Worm (Caenorhabditis elegans) whole organism, L2 larva: ENCODE measurements around the gene otpl-1.

Experiments
- C34F6.9 ChIP-seq: fragments of 150-350 bp; optimal IDR thresholded peaks from 2 replicates; lab custom pipeline; 2014; ENCODE audit warnings: missing biosample characterization, missing genetic modification characterization
- F13H6.1 ChIP-seq: sonication (generic microtip); optimal IDR thresholded peaks from 2 replicates; lab custom pipeline; 2016; ENCODE audit warnings: missing genetic modification characterization, missing compliant biosample characterization
- R02D3.7 ChIP-seq: fragments of 150-350 bp; optimal IDR thresholded peaks from 2 replicates; lab custom pipeline; 2014; ENCODE audit warnings: missing biosample characterization, missing genetic modification characterization
- Y55F3AM.14 ChIP-seq: fragments of 200-800 bp; sonication (Bioruptor generic); optimal IDR thresholded peaks from 2 replicates; lab custom pipeline; 2018; ENCODE audit warnings: mild to moderate bottlenecking, missing genetic modification characterization, missing compliant biosample characterization
- ZK546.5 ChIP-seq: sonication (generic microtip); optimal IDR thresholded peaks from 2 replicates; lab custom pipeline; 2017; ENCODE audit warnings: missing biosample characterization, missing genetic modification characterization
- alr-1 ChIP-seq: fragments of 150-350 bp; optimal IDR thresholded peaks from 2 replicates; lab custom pipeline; 2014; ENCODE audit warnings: missing biosample characterization, missing genetic modification characterization
- aly-2 ChIP-seq: fragments of 150-350 bp; optimal IDR thresholded peaks from 2 replicates; lab custom pipeline; 2014; ENCODE audit warnings: missing biosample characterization, missing genetic modification characterization
- ama-1 ChIP-seq: fragments of 150-350 bp; optimal IDR thresholded peaks from 2 replicates; lab custom pipeline; 2018; ENCODE audit warnings: inconsistent platforms
- blmp-1 ChIP-seq: sonication (generic microtip); optimal IDR thresholded peaks from 2 replicates; lab custom pipeline; 2017; ENCODE audit warnings: missing genetic modification characterization, mild to moderate bottlenecking, missing compliant biosample characterization, antibody characterized with exemption, moderate library complexity; ENCODE audit not compliant: insufficient read depth
- ceh-82 ChIP-seq: fragments of 150-350 bp; optimal IDR thresholded peaks from 2 replicates; lab custom pipeline; 2014; ENCODE audit warnings: missing biosample characterization, missing genetic modification characterization
- crh-2 ChIP-seq: sonication (generic microtip); optimal IDR thresholded peaks from 2 replicates; lab custom pipeline; 2017; ENCODE audit warnings: missing biosample characterization, missing genetic modification characterization
- dmd-4 ChIP-seq: sonication (generic microtip); optimal IDR thresholded peaks from 2 replicates; lab custom pipeline; 2017; ENCODE audit warnings: missing biosample characterization, missing genetic modification characterization
- egl-27 ChIP-seq: sonication (generic microtip); optimal IDR thresholded peaks from 3 replicates; lab custom pipeline; 2017; ENCODE audit warnings: missing biosample characterization, missing genetic modification reagents, missing genetic modification characterization
- elt-1 ChIP-seq: fragments of 150-350 bp; optimal IDR thresholded peaks from 2 replicates; lab custom pipeline; 2014; ENCODE audit warnings: missing biosample characterization, missing genetic modification characterization
- fos-1 ChIP-seq: fragments of 150-350 bp; optimal IDR thresholded peaks from 2 replicates; lab custom pipeline; 2014; ENCODE audit warnings: missing biosample characterization, missing genetic modification characterization
- gmeb-1 ChIP-seq: fragments of 150-350 bp; optimal IDR thresholded peaks from 2 replicates; lab custom pipeline; 2014; ENCODE audit warnings: missing biosample characterization, missing genetic modification characterization
- lin-11 ChIP-seq: fragments of 150-350 bp; sonication (generic microtip); optimal IDR thresholded peaks from 2 replicates; lab custom pipeline; 2014; ENCODE audit warnings: missing biosample characterization, missing genetic modification characterization, inconsistent platforms, mixed read lengths
- lsy-2 ChIP-seq, 2 experiments: fragments of 150-350 bp in 1 of 2; sonication (generic microtip) in 1 of 2; optimal IDR thresholded peaks; 2 replicates each; lab custom pipeline; 2014 to 2017; ENCODE audit warnings: missing biosample characterization in 2 of 2, missing genetic modification characterization in 2 of 2
- mab-5 ChIP-seq: fragments of 150-350 bp; optimal IDR thresholded peaks from 2 replicates; lab custom pipeline; 2014; ENCODE audit warnings: missing biosample characterization, missing genetic modification characterization
- mdl-1 ChIP-seq, 2 experiments: fragments of 150-350 bp in 1 of 2; sonication (generic microtip) in 1 of 2; optimal IDR thresholded peaks; 2 replicates each; lab custom pipeline; 2017; ENCODE audit warnings: missing biosample characterization in 2 of 2, missing genetic modification characterization in 2 of 2
- nhr-10 ChIP-seq: sonication (generic microtip); optimal IDR thresholded peaks from 2 replicates; lab custom pipeline; 2017; ENCODE audit warnings: missing biosample characterization, missing genetic modification characterization
- nhr-129 ChIP-seq: fragments of 150-350 bp; optimal IDR thresholded peaks from 2 replicates; lab custom pipeline; 2014; ENCODE audit warnings: missing biosample characterization, missing genetic modification characterization
- nhr-21 ChIP-seq: fragments of 150-350 bp; optimal IDR thresholded peaks from 2 replicates; lab custom pipeline; 2014; ENCODE audit warnings: missing biosample characterization, missing genetic modification characterization
- nhr-23 ChIP-seq: fragments of 150-350 bp; optimal IDR thresholded peaks from 2 replicates; lab custom pipeline; 2014; ENCODE audit warnings: missing biosample characterization, missing genetic modification reagents, missing genetic modification characterization
- nhr-237 ChIP-seq: fragments of 150-350 bp; optimal IDR thresholded peaks from 2 replicates; lab custom pipeline; 2014; ENCODE audit warnings: missing biosample characterization, missing genetic modification characterization
- nhr-25 ChIP-seq: fragments of 150-350 bp; sonication (generic microtip); optimal IDR thresholded peaks from 3 replicates; lab custom pipeline; 2014; ENCODE audit warnings: missing biosample characterization, missing genetic modification characterization
- nhr-6 ChIP-seq: fragments of 150-350 bp; optimal IDR thresholded peaks from 2 replicates; lab custom pipeline; 2014; ENCODE audit warnings: missing biosample characterization, missing genetic modification characterization
- nhr-77 ChIP-seq: fragments of 150-350 bp; optimal IDR thresholded peaks from 2 replicates; lab custom pipeline; 2014; ENCODE audit warnings: missing biosample characterization, missing genetic modification characterization
- peb-1 ChIP-seq: fragments of 150-350 bp; optimal IDR thresholded peaks from 2 replicates; lab custom pipeline; 2014; ENCODE audit warnings: missing biosample characterization, missing genetic modification characterization
- sem-4 ChIP-seq: fragments of 150-350 bp; optimal IDR thresholded peaks from 2 replicates; lab custom pipeline; 2014; ENCODE audit warnings: missing biosample characterization, missing genetic modification reagents, missing genetic modification characterization
- skn-1 ChIP-seq: sonication (generic microtip); optimal IDR thresholded peaks from 2 replicates; lab custom pipeline; 2017; ENCODE audit warnings: missing biosample characterization, missing genetic modification characterization
- sma-3 ChIP-seq: sonication (generic microtip); optimal IDR thresholded peaks from 2 replicates; lab custom pipeline; 2016; ENCODE audit warnings: missing genetic modification reagents, missing genetic modification characterization, missing compliant biosample characterization
- sma-9 ChIP-seq, 2 experiments: fragments of 150-350 bp in 1 of 2; sonication (generic microtip) in 1 of 2; optimal IDR thresholded peaks; 2 replicates each; lab custom pipeline; 2014 to 2016; ENCODE audit warnings: missing genetic modification characterization in 2 of 2, mild to moderate bottlenecking in 1 of 2, missing biosample characterization in 1 of 2, missing compliant biosample characterization in 1 of 2, missing genetic modification reagents in 1 of 2, moderate library complexity in 1 of 2
- snpc-4 ChIP-seq: fragments of 150-350 bp; optimal IDR thresholded peaks from 2 replicates; lab custom pipeline; 2014; ENCODE audit warnings: missing biosample characterization, missing genetic modification characterization
- unc-55 ChIP-seq: fragments of 150-350 bp; sonication (generic microtip); optimal IDR thresholded peaks from 3 replicates; lab custom pipeline; 2014; ENCODE audit warnings: missing biosample characterization, missing genetic modification reagents, missing genetic modification characterization
- unc-62 ChIP-seq: fragments of 150-350 bp; optimal IDR thresholded peaks from 2 replicates; lab custom pipeline; 2014; ENCODE audit warnings: missing biosample characterization, missing genetic modification reagents, missing genetic modification characterization
- ztf-1 ChIP-seq: fragments of 200-800 bp; sonication (Bioruptor generic); conservative IDR thresholded peaks from 2 replicates; pipeline ENCODE4 v1.3.6; 2022; ENCODE audit warnings: missing genetic modification characterization, missing compliant biosample characterization
- ztf-11 ChIP-seq: sonication (generic microtip); optimal IDR thresholded peaks from 2 replicates; lab custom pipeline; 2017; ENCODE audit warnings: missing biosample characterization, missing genetic modification characterization
- ztf-4 ChIP-seq: fragments of 150-350 bp; optimal IDR thresholded peaks from 2 replicates; lab custom pipeline; 2014; ENCODE audit warnings: missing biosample characterization, missing genetic modification characterization

otpl-1 gene

ce11 chrIV:3551777-3552462 lies 16.9 kb upstream of the otpl-1 start:
- peak; percentile 65 for TF ChIP-seq gmeb-1
- TF ChIP-seq dmd-4 (tag; lab: Kevin White, UChicago), result no peak
- TF ChIP-seq nhr-21 (tag; lab: Kevin White, UChicago), result peak; percentile 33
- TF ChIP-seq mdl-1 (tag; optimal IDR thresholded peaks at IDR 0.05; lab: Kevin White, UChicago), result no peak
- peak; percentile 64 for TF ChIP-seq sma-3 (GFP tag; lab: Kevin White, UChicago)
- TF ChIP-seq mab-5 (tag; lab: Kevin White, UChicago), result no peak
- TF ChIP-seq lin-11 (tag; lab: Kevin White, UChicago), result peak; percentile 65
- peak; percentile 32 for TF ChIP-seq fos-1
- no peak for TF ChIP-seq aly-2 (tag; lab: Kevin White, UChicago)
- peak; percentile 37 for TF ChIP-seq C34F6.9 (tag; lab: Kevin White, UChicago)
- TF ChIP-seq snpc-4 (tag; lab: Kevin White, UChicago), result no peak
- peak; percentile 67 for TF ChIP-seq sma-9 (GFP tag; optimal IDR thresholded peaks at IDR 0.05; lab: Kevin White, UChicago)
- no peak for TF ChIP-seq sma-9 (tag; optimal IDR thresholded peaks at IDR 0.05; lab: Kevin White, UChicago)
- TF ChIP-seq alr-1 (tag; lab: Kevin White, UChicago), result no peak
- peak; percentile 61 for TF ChIP-seq F13H6.1 (tag; lab: Kevin White, UChicago)
- TF ChIP-seq nhr-129 (tag; lab: Kevin White, UChicago), result peak; percentile 56
- TF ChIP-seq unc-55 (GFP tag; lab: Kevin White, UChicago), result peak; percentile 59
- TF ChIP-seq nhr-237 (tag; lab: Kevin White, UChicago), result no peak
- peak; percentile 15 to 46 for TF ChIP-seq lsy-2 (tag; optimal IDR thresholded peaks at IDR 0.05; lab: Kevin White, UChicago)
- TF ChIP-seq Y55F3AM.14 (GFP tag; lab: Kevin White, UChicago), result peak; percentile 35
- peak; percentile 49 for TF ChIP-seq crh-2 (tag; lab: Kevin White, UChicago)

ce11 chrIV:3552933-3553332 lies 15.8 kb upstream of the otpl-1 start:
- TF ChIP-seq ztf-11, result no peak
- TF ChIP-seq dmd-4 (tag; lab: Kevin White, UChicago), result no peak
- TF ChIP-seq alr-1 (tag; lab: Kevin White, UChicago), result no peak
- no peak for TF ChIP-seq gmeb-1
- TF ChIP-seq peb-1, result no peak
- no peak for TF ChIP-seq ztf-4 (tag; lab: Kevin White, UChicago)
- TF ChIP-seq nhr-21 (tag; lab: Kevin White, UChicago), result no peak
- TF ChIP-seq, all 48 proteins: peak for 0

- no peak for TF ChIP-seq nhr-10 (tag; lab: Kevin White, UChicago)
- no peak for TF ChIP-seq sem-4 (tag; lab: Kevin White, UChicago)
- TF ChIP-seq ama-1 (lab: Kevin White, UChicago), result no peak
- TF ChIP-seq Y55F3AM.14 (GFP tag; lab: Kevin White, UChicago), result no peak
- no peak for TF ChIP-seq fos-1
- TF ChIP-seq ceh-82 (tag; lab: Kevin White, UChicago), result no peak
- TF ChIP-seq blmp-1 (tag; lab: Kevin White, UChicago), result no peak
- TF ChIP-seq nhr-237 (tag; lab: Kevin White, UChicago), result no peak
- no peak for TF ChIP-seq alr-1 (tag; lab: Kevin White, UChicago)
- no peak for TF ChIP-seq unc-62
- TF ChIP-seq nhr-23 (tag; lab: Kevin White, UChicago), result no peak
- no peak for TF ChIP-seq egl-27 (tag; lab: Kevin White, UChicago)
- no peak for TF ChIP-seq nhr-25 (tag; lab: Kevin White, UChicago)
- no peak for TF ChIP-seq lin-11 (tag; lab: Kevin White, UChicago)
- no peak for TF ChIP-seq crh-2 (tag; lab: Kevin White, UChicago)
- TF ChIP-seq ztf-11, result no peak
- no peak for TF ChIP-seq F13H6.1 (tag; lab: Kevin White, UChicago)
- TF ChIP-seq nhr-21 (tag; lab: Kevin White, UChicago), result no peak
Observed at ce11 chrIV:3557331-3557730, 11.4 kb upstream of the otpl-1 start, which contains the start of gene osm-9. osm-9 (minus strand) TSS chrIV:3557431.

- TF ChIP-seq alr-1 (tag; lab: Kevin White, UChicago) (no peak), snpc-4 (tag; lab: Kevin White, UChicago) (no peak), nhr-6 (tag; lab: Kevin White, UChicago) (no peak), ZK546.5 (tag; lab: Kevin White, UChicago) (no peak), R02D3.7 (tag; lab: Kevin White, UChicago) (no peak), F13H6.1 (tag; lab: Kevin White, UChicago) (no peak), dmd-4 (tag; lab: Kevin White, UChicago) (no peak), sem-4 (tag; lab: Kevin White, UChicago) (no peak), nhr-25 (tag; lab: Kevin White, UChicago) (no peak), lin-11 (tag; lab: Kevin White, UChicago) (no peak), nhr-77 (tag; lab: Kevin White, UChicago) (no peak), elt-1 (tag; lab: Kevin White, UChicago) (no peak), skn-1 (tag; lab: Kevin White, UChicago) (no peak), ztf-1 (no peak), crh-2 (tag; lab: Kevin White, UChicago) (no peak), mab-5 (tag; lab: Kevin White, UChicago) (no peak), nhr-129 (tag; lab: Kevin White, UChicago) (no peak), sma-3 (GFP tag; lab: Kevin White, UChicago) (no peak)
Observed at ce11 chrIV:3559201-3559600, 9.6 kb upstream of the otpl-1 start.
